Fruit fly (Drosophila melanogaster) whole organism, pupa: ENCODE results near the gene CG14641.

ENCODE experiments used
- CG10348 ChIP-seq: fragments of 200-800 bp; sonication (Bioruptor generic); IDR thresholded peaks from 2 replicates; pipeline ENCODE4 v1.3.6; 2022; ENCODE audit warnings: missing biosample characterization, missing genetic modification characterization
- CG12605 ChIP-seq: fragments of 200-800 bp; sonication (Bioruptor generic); IDR thresholded peaks from 2 replicates; pipeline ENCODE4 v1.3.6; 2022; ENCODE audit warnings: missing biosample characterization, missing genetic modification characterization
- CG8301 ChIP-seq: fragments of 200-800 bp; sonication (Bioruptor generic); optimal IDR thresholded peaks from 2 replicates; lab custom pipeline; 2018; ENCODE audit warnings: missing biosample characterization, mild to moderate bottlenecking, missing genetic modification characterization
- Snoo ChIP-seq: fragments of 200-800 bp; sonication (Bioruptor generic); optimal IDR thresholded peaks from 3 replicates; lab custom pipeline; 2017; ENCODE audit warnings: missing biosample characterization, mild to moderate bottlenecking, missing genetic modification characterization, inconsistent platforms
- fd96Ca ChIP-seq: fragments of 200-800 bp; sonication (Bioruptor generic); IDR thresholded peaks from 3 replicates; pipeline ENCODE4 v1.3.6; 2022; ENCODE audit warnings: missing biosample characterization, missing genetic modification characterization

- no peak for TF ChIP-seq CG10348 (GFP tag; lab: Robert Waterston, UW)
- no peak for TF ChIP-seq Snoo
- TF ChIP-seq CG12605 (GFP tag; lab: Robert Waterston, UW) = 0 out of 2 replicates have a peak, but pooled peaks have one; percentile 23
- no peak for TF ChIP-seq fd96Ca (GFP tag; lab: Robert Waterston, UW)
- no peak for TF ChIP-seq CG8301
Observed at dm6 chr3R:4197055-4197454, 35.1 kb downstream of the CG14641 start, which contains the start of gene beta-Man.
